Fruit fly (Drosophila melanogaster) whole organism, adult: ENCODE results near the gene CG7889.

Source experiments
- CG14711 ChIP-seq: fragments of 200-800 bp; sonication (Bioruptor generic); optimal IDR thresholded peaks from 2 replicates; lab custom pipeline; 2018; ENCODE audit warnings: missing biosample characterization, mild to moderate bottlenecking, missing genetic modification characterization, moderate library complexity
- CG1620 ChIP-seq: fragments of 200-800 bp; sonication (Bioruptor generic); optimal IDR thresholded peaks from 2 replicates; lab custom pipeline; 2016; ENCODE audit warnings: missing biosample characterization, missing genetic modification characterization
- CG5204 ChIP-seq: fragments of 200-800 bp; sonication (Bioruptor generic); optimal IDR thresholded peaks from 2 replicates; lab custom pipeline; 2016; ENCODE audit warnings: missing biosample characterization, missing genetic modification characterization
- Clk ChIP-seq: fragments of 200-800 bp; sonication (Bioruptor generic); optimal IDR thresholded peaks from 2 replicates; lab custom pipeline; 2017; ENCODE audit warnings: missing biosample characterization, missing genetic modification characterization
- Crg-1 ChIP-seq: fragments of 200-800 bp; sonication (Bioruptor generic); optimal IDR thresholded peaks from 2 replicates; lab custom pipeline; 2016; ENCODE audit warnings: missing biosample characterization, missing genetic modification characterization
- Hr96 ChIP-seq: fragments of 200-800 bp; sonication (Bioruptor generic); optimal IDR thresholded peaks from 2 replicates; lab custom pipeline; 2016; ENCODE audit warnings: missing biosample characterization, missing genetic modification characterization
- bab1 ChIP-seq: fragments of 200-800 bp; sonication (Bioruptor generic); optimal IDR thresholded peaks from 3 replicates; lab custom pipeline; 2019; ENCODE audit warnings: missing biosample characterization, mild to moderate bottlenecking, missing genetic modification characterization, moderate library complexity
- cic ChIP-seq: fragments of 200-800 bp; sonication (Bioruptor generic); optimal IDR thresholded peaks from 2 replicates; lab custom pipeline; 2017; ENCODE audit warnings: missing biosample characterization, mild to moderate bottlenecking, missing genetic modification characterization, moderate library complexity
- cnc ChIP-seq, 2 experiments: fragments of >200 bp; optimal IDR thresholded peaks; 2 replicates each; lab custom pipeline; 2017
- ovo ChIP-seq: fragments of 200-800 bp; sonication (Bioruptor generic); optimal IDR thresholded peaks from 2 replicates; lab custom pipeline; 2016; ENCODE audit warnings: missing biosample characterization, missing genetic modification characterization
- pad ChIP-seq: fragments of 200-800 bp; sonication (Bioruptor generic); optimal IDR thresholded peaks from 3 replicates; lab custom pipeline; 2017; ENCODE audit warnings: missing biosample characterization, missing genetic modification characterization, mild to moderate bottlenecking, moderate library complexity, missing genetic modification reagents
- tj ChIP-seq: fragments of 200-800 bp; sonication (Bioruptor generic); optimal IDR thresholded peaks from 3 replicates; lab custom pipeline; 2017; ENCODE audit warnings: missing biosample characterization, mild to moderate bottlenecking, missing genetic modification characterization, moderate library complexity
- toe ChIP-seq: fragments of 200-800 bp; sonication (Bioruptor generic); optimal IDR thresholded peaks from 2 replicates; lab custom pipeline; 2016; ENCODE audit warnings: missing biosample characterization, missing genetic modification characterization

DNA sequence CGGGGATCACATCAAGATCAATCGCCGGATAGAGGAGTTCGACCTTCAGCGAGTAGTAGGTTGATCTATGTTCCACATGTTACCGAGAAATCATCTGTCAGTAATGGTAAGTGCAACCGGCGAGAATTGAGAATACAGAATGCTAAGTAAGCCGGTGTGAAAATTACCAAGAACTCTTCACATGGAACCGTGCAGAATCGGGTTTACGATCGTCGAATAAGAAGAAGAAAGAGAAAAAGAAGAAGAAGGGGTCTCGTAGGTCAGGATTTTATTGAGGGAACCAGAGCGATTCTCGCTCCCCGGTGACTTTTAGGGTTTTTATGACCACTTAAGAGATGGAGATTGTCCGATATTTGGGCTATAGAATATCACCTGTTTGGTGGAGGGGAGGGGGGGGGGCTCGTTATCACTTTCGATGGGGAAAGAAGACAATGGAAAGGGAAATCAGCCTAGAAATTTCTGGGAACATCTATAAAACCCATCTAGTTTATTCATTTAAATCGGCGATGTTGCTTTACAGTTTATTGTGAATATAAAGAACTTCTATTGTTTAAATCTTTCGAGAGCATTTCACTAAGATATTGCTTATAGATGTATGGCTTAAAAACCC, 22.4 kb upstream of the CG7889 start:
- TF ChIP-seq ovo (GFP tag; lab: Kevin White, UChicago) (no peak), bab1 (GFP tag; lab: Kevin White, UChicago) (no peak), CG14711 (tag; lab: Kevin White, UChicago) (no peak), tj (GFP tag; lab: Kevin White, UChicago) (no peak), cic (GFP tag; lab: Kevin White, UChicago) (no peak), toe (GFP tag; lab: Kevin White, UChicago) (no peak), Crg-1 (no peak), Clk (GFP tag; lab: Kevin White, UChicago) (no peak), CG5204 (GFP tag; lab: Kevin White, UChicago) (no peak), CG1620 (GFP tag; lab: Kevin White, UChicago) (no peak), pad (GFP tag; lab: Kevin White, UChicago) (no peak), Hr96 (GFP tag; lab: Kevin White, UChicago) (no peak), cnc (optimal IDR thresholded peaks at IDR 0.05; lab: Kevin White, UChicago) (no peak)
